Worm (Caenorhabditis elegans) whole organism, L2 larva: ENCODE data around the gene E02H4.6.

ENCODE experiments used
- C34F6.9 ChIP-seq: fragments of 150-350 bp; optimal IDR thresholded peaks from 2 replicates; lab custom pipeline; 2014; ENCODE audit warnings: missing biosample characterization, missing genetic modification characterization
- ceh-82 ChIP-seq: fragments of 150-350 bp; optimal IDR thresholded peaks from 2 replicates; lab custom pipeline; 2014; ENCODE audit warnings: missing biosample characterization, missing genetic modification characterization
- elt-1 ChIP-seq: fragments of 150-350 bp; optimal IDR thresholded peaks from 2 replicates; lab custom pipeline; 2014; ENCODE audit warnings: missing biosample characterization, missing genetic modification characterization
- lin-13 ChIP-seq: fragments of 150-350 bp; optimal IDR thresholded peaks from 2 replicates; lab custom pipeline; 2014; ENCODE audit warnings: missing biosample characterization, missing genetic modification reagents, missing genetic modification characterization
- mab-5 ChIP-seq: fragments of 150-350 bp; optimal IDR thresholded peaks from 2 replicates; lab custom pipeline; 2014; ENCODE audit warnings: missing biosample characterization, missing genetic modification characterization
- nhr-10 ChIP-seq: sonication (generic microtip); optimal IDR thresholded peaks from 2 replicates; lab custom pipeline; 2017; ENCODE audit warnings: missing biosample characterization, missing genetic modification characterization
- nhr-237 ChIP-seq: fragments of 150-350 bp; optimal IDR thresholded peaks from 2 replicates; lab custom pipeline; 2014; ENCODE audit warnings: missing biosample characterization, missing genetic modification characterization
- nhr-25 ChIP-seq: fragments of 150-350 bp; sonication (generic microtip); optimal IDR thresholded peaks from 3 replicates; lab custom pipeline; 2014; ENCODE audit warnings: missing biosample characterization, missing genetic modification characterization
- peb-1 ChIP-seq: fragments of 150-350 bp; optimal IDR thresholded peaks from 2 replicates; lab custom pipeline; 2014; ENCODE audit warnings: missing biosample characterization, missing genetic modification characterization
- unc-55 ChIP-seq: fragments of 150-350 bp; sonication (generic microtip); optimal IDR thresholded peaks from 3 replicates; lab custom pipeline; 2014; ENCODE audit warnings: missing biosample characterization, missing genetic modification reagents, missing genetic modification characterization
- zag-1 ChIP-seq: fragments of 150-350 bp; optimal IDR thresholded peaks from 2 replicates; lab custom pipeline; 2014; ENCODE audit warnings: missing biosample characterization, missing genetic modification characterization

DNA sequence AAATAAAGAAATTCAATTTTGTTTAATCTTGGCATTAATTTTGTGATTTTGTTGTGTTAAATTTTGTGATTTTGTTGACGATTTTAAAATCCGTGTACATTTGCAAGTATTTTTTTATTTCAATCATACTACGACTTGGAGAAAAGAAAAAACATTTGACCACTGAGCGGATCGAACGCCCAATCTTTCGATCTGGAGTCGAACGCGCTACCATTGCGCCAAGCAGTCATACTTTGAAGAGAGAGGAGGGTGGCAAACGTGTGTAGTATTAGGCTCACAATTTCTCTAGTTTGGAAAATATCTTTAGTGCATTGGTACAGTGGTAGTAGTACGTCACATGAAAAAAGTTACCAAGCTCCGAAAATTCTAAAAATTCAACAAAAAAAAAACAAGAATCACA lies 23.2 kb downstream of the E02H4.6 start:
- no peak for TF ChIP-seq nhr-25 (tag; lab: Kevin White, UChicago)
- TF ChIP-seq C34F6.9 (tag; lab: Kevin White, UChicago) = no peak
- TF ChIP-seq zag-1 (tag; lab: Kevin White, UChicago) = no peak
- no peak for TF ChIP-seq elt-1 (tag; lab: Kevin White, UChicago)
- no peak for TF ChIP-seq unc-55 (GFP tag; lab: Kevin White, UChicago)
- TF ChIP-seq lin-13 = no peak
- no peak for TF ChIP-seq mab-5
- TF ChIP-seq nhr-237 (tag; lab: Kevin White, UChicago) = no peak
- no peak for TF ChIP-seq ceh-82 (tag; lab: Kevin White, UChicago)
- no peak for TF ChIP-seq peb-1 (tag; lab: Kevin White, UChicago)
- no peak for TF ChIP-seq nhr-10 (tag; lab: Kevin White, UChicago)
